Fruit fly (Drosophila melanogaster): ENCODE results near the gene CG18213.
A peak's percentile ranks its signal among the peaks of the same experiment; 100 is the strongest.

The CG18213 gene

dm6 chr3R:17080666-17081358, 40.8 kb upstream of the CG18213 start (continued):
- TF ChIP-seq Ets21C (GFP tag; optimal IDR thresholded peaks at IDR 0.05), result peak; percentile 91
- TF ChIP-seq vri (GFP tag; optimal IDR thresholded peaks at IDR 0.05), result peak; percentile 88
- TF ChIP-seq Eip75B (GFP tag; optimal IDR thresholded peaks at IDR 0.05), result peak; percentile 98
- peak; percentile 97 for TF ChIP-seq Smox (GFP tag; optimal IDR thresholded peaks at IDR 0.05)
- peak; percentile 98 for TF ChIP-seq CG3032 (tag; optimal IDR thresholded peaks at IDR 0.05)
- peak; percentile 97 for TF ChIP-seq fd59A (GFP tag; optimal IDR thresholded peaks at IDR 0.05)
- peak; percentile 99 for TF ChIP-seq CG11762 (GFP tag; optimal IDR thresholded peaks at IDR 0.05; ENCODE audit: insufficient read depth)
- peak; percentile 98 for TF ChIP-seq CG8632 (GFP tag; optimal IDR thresholded peaks at IDR 0.05)
- TF ChIP-seq eg (GFP tag; IDR thresholded peaks at IDR 0.05), result peak; percentile 96
- TF ChIP-seq acj6 (GFP tag; optimal IDR thresholded peaks at IDR 0.05), result peak; percentile 97
- peak; percentile 94 for TF ChIP-seq cyc (GFP tag; optimal IDR thresholded peaks at IDR 0.05)
- peak; percentile 97 for TF ChIP-seq lz (GFP tag; optimal IDR thresholded peaks at IDR 0.05)
- TF ChIP-seq Gug (GFP tag; IDR thresholded peaks at IDR 0.05), result peak; percentile 94
- TF ChIP-seq esn (GFP tag; optimal IDR thresholded peaks at IDR 0.05), result peak; percentile 98
- TF ChIP-seq Sox102F (GFP tag; optimal IDR thresholded peaks at IDR 0.05), result peak; percentile 95
- TF ChIP-seq dsx (GFP tag; optimal IDR thresholded peaks at IDR 0.05; ENCODE audit: poor library complexity, severe bottlenecking), result peak; percentile 95
- peak; percentile 94 for TF ChIP-seq dac (GFP tag; optimal IDR thresholded peaks at IDR 0.05)
- TF ChIP-seq CG15336 (GFP tag; IDR thresholded peaks at IDR 0.05), result peak; percentile 98
- peak; percentile 94 for TF ChIP-seq CG9139 (GFP tag; optimal IDR thresholded peaks at IDR 0.05)
- TF ChIP-seq CG32006 (GFP tag; optimal IDR thresholded peaks at IDR 0.05), result peak; percentile 99
- TF ChIP-seq ss (GFP tag; optimal IDR thresholded peaks at IDR 0.05), result peak; percentile 95 to 97
- peak; percentile 98 for TF ChIP-seq CG3919 (GFP tag; optimal IDR thresholded peaks at IDR 0.05)
- TF ChIP-seq CG8119 (GFP tag; IDR thresholded peaks at IDR 0.05), result peak; percentile 99
- peak; percentile 95 for TF ChIP-seq CG6163 (GFP tag; IDR thresholded peaks at IDR 0.05)
- TF ChIP-seq CG7368 (GFP tag; optimal IDR thresholded peaks at IDR 0.05), result peak; percentile 95
- TF ChIP-seq OdsH (GFP tag; optimal IDR thresholded peaks at IDR 0.05), result peak; percentile 98
- peak; percentile 94 for TF ChIP-seq Hr39 (GFP tag; optimal IDR thresholded peaks at IDR 0.05)
- peak; percentile 86 to 99 for TF ChIP-seq salr (GFP tag; optimal IDR thresholded peaks at IDR 0.05)
- TF ChIP-seq Hr4 (GFP tag; optimal IDR thresholded peaks at IDR 0.05), result peak; percentile 98
- peak; percentile 98 for TF ChIP-seq CG34406 (GFP tag; optimal IDR thresholded peaks at IDR 0.05)
- TF ChIP-seq svp (GFP tag), result peak; percentile 99
- TF ChIP-seq CG6854 (GFP tag; optimal IDR thresholded peaks at IDR 0.05), result peak; percentile 91
- TF ChIP-seq CG16779 (tag; optimal IDR thresholded peaks at IDR 0.05), result peak; percentile 97
- TF ChIP-seq CG10669 (GFP tag; optimal IDR thresholded peaks at IDR 0.05), result peak; percentile 97

- TF ChIP-seq CG1621 (tag; optimal IDR thresholded peaks at IDR 0.05) (no peak), Sox14 (GFP tag; optimal IDR thresholded peaks at IDR 0.05) (peak; percentile 84), Eip75B (GFP tag; optimal IDR thresholded peaks at IDR 0.05) (peak; percentile 24), Hr39 (GFP tag; optimal IDR thresholded peaks at IDR 0.05) (peak; percentile 61), CG34406 (GFP tag; optimal IDR thresholded peaks at IDR 0.05) (peak; percentile 42), Blimp-1 (GFP tag; optimal IDR thresholded peaks at IDR 0.05) (no peak), achi (GFP tag; optimal IDR thresholded peaks at IDR 0.05) (peak; percentile 17), CG6808 (GFP tag; optimal IDR thresholded peaks at IDR 0.05) (peak; percentile 31), fkh (GFP tag; optimal IDR thresholded peaks at IDR 0.05) (peak; percentile 99), CG15336 (GFP tag; IDR thresholded peaks at IDR 0.05) (no peak), cyc (GFP tag; optimal IDR thresholded peaks at IDR 0.05) (peak; percentile 43), CG6163 (GFP tag; IDR thresholded peaks at IDR 0.05) (peak; percentile 38; the same call in 1 of the 3 replicates), CG6792 (GFP tag; optimal IDR thresholded peaks at IDR 0.05) (peak; percentile 8), esn (GFP tag; optimal IDR thresholded peaks at IDR 0.05) (peak; percentile 69), Lpt (GFP tag; optimal IDR thresholded peaks at IDR 0.05) (peak; percentile 23), CG10669 (GFP tag; optimal IDR thresholded peaks at IDR 0.05) (no peak), CG3032 (tag; optimal IDR thresholded peaks at IDR 0.05) (peak; percentile 35), fd85E (GFP tag; optimal IDR thresholded peaks at IDR 0.05) (no peak), Smox (GFP tag; optimal IDR thresholded peaks at IDR 0.05) (peak; percentile 66), pdm3 (GFP tag; optimal IDR thresholded peaks at IDR 0.05) (peak; percentile 60), lz (GFP tag; optimal IDR thresholded peaks at IDR 0.05) (peak; percentile 70), CG16779 (tag; optimal IDR thresholded peaks at IDR 0.05) (no peak), Eip78C (GFP tag) (peak; percentile 27), CG10631 (GFP tag; optimal IDR thresholded peaks at IDR 0.05) (peak; percentile 54), Gug (GFP tag; IDR thresholded peaks at IDR 0.05) (peak; percentile 48; the same call in 1 of the 2 replicates), CG8319 (GFP tag; optimal IDR thresholded peaks at IDR 0.05) (peak; percentile 19), topi (GFP tag; optimal IDR thresholded peaks at IDR 0.05) (peak; percentile 19), Hr4 (GFP tag; optimal IDR thresholded peaks at IDR 0.05) (peak; percentile 38)
Measured at dm6 chr3R:17079859-17080255, 39.9 kb upstream of the CG18213 start, which contains the start of the genes Keap1 and kuk. Keap1 (minus strand) TSS chr3R:17079945. kuk (plus strand) TSS chr3R:17080244.
